Worm (Caenorhabditis elegans) whole organism, late embryonic: ENCODE results near the gene F58G6.7.

Experiments used
- C38D4.7 ChIP-seq: fragments of 200-800 bp; sonication (Bioruptor generic); optimal IDR thresholded peaks from 2 replicates; lab custom pipeline; 2018; ENCODE audit warnings: mild to moderate bottlenecking, missing genetic modification characterization, moderate library complexity, missing compliant biosample characterization
- K02D7.2 ChIP-seq: sonication (generic microtip); optimal IDR thresholded peaks from 2 replicates; lab custom pipeline; 2017; ENCODE audit warnings: mild to moderate bottlenecking, missing genetic modification characterization, missing compliant biosample characterization
- K09A11.1 ChIP-seq: sonication (generic microtip); optimal IDR thresholded peaks from 2 replicates; lab custom pipeline; 2017; ENCODE audit warnings: antibody characterized with exemption, mild to moderate bottlenecking, missing genetic modification characterization, missing compliant biosample characterization; ENCODE audit not compliant: insufficient read depth
- ahr-1 ChIP-seq: sonication (generic microtip); optimal IDR thresholded peaks from 2 replicates; lab custom pipeline; 2016; ENCODE audit warnings: missing genetic modification characterization, missing compliant biosample characterization
- ama-1 ChIP-seq: fragments of 150-350 bp; optimal IDR thresholded peaks from 2 replicates; lab custom pipeline; 2014
- ceh-18 ChIP-seq: sonication (generic microtip); optimal IDR thresholded peaks from 2 replicates; lab custom pipeline; 2016; ENCODE audit warnings: missing genetic modification characterization, missing compliant biosample characterization
- ceh-19 ChIP-seq: fragments of 200-800 bp; sonication (Bioruptor generic); optimal IDR thresholded peaks from 2 replicates; lab custom pipeline; 2018; ENCODE audit warnings: mild to moderate bottlenecking, missing genetic modification characterization, missing compliant biosample characterization
- ceh-31 ChIP-seq: sonication (generic microtip); optimal IDR thresholded peaks from 2 replicates; lab custom pipeline; 2016; ENCODE audit warnings: missing genetic modification characterization, missing compliant biosample characterization
- ceh-34 ChIP-seq: sonication (generic microtip); optimal IDR thresholded peaks from 2 replicates; lab custom pipeline; 2016; ENCODE audit warnings: mild to moderate bottlenecking, missing genetic modification characterization, missing compliant biosample characterization
- ceh-9 ChIP-seq: sonication (generic microtip); optimal IDR thresholded peaks from 2 replicates; lab custom pipeline; 2016; ENCODE audit warnings: mild to moderate bottlenecking, missing genetic modification characterization, inconsistent platforms, missing compliant biosample characterization
- dmd-4 ChIP-seq: sonication (generic microtip); optimal IDR thresholded peaks from 2 replicates; lab custom pipeline; 2016; ENCODE audit warnings: borderline replicate concordance, missing genetic modification characterization, missing compliant biosample characterization
- dve-1 ChIP-seq: sonication (generic microtip); optimal IDR thresholded peaks from 2 replicates; lab custom pipeline; 2017; ENCODE audit warnings: antibody characterized with exemption, mild to moderate bottlenecking, missing genetic modification characterization, missing compliant biosample characterization
- elt-2 ChIP-seq: sonication (generic microtip); optimal IDR thresholded peaks from 2 replicates; lab custom pipeline; 2016; ENCODE audit warnings: missing genetic modification reagents, missing genetic modification characterization, missing compliant biosample characterization
- elt-4 ChIP-seq: sonication (generic microtip); optimal IDR thresholded peaks from 2 replicates; lab custom pipeline; 2016; ENCODE audit warnings: missing genetic modification characterization, missing compliant biosample characterization
- eyg-1 ChIP-seq: sonication (generic microtip); optimal IDR thresholded peaks from 2 replicates; lab custom pipeline; 2016; ENCODE audit warnings: missing genotype, missing genetic modification characterization, missing compliant biosample characterization
- fax-1 ChIP-seq: sonication (generic microtip); optimal IDR thresholded peaks from 2 replicates; lab custom pipeline; 2016; ENCODE audit warnings: missing genotype, missing genetic modification characterization, missing compliant biosample characterization
- fkh-10 ChIP-seq: fragments of 150-350 bp; optimal IDR thresholded peaks from 2 replicates; lab custom pipeline; 2014; ENCODE audit warnings: missing biosample characterization, missing genetic modification reagents, missing genetic modification characterization
- gmeb-2 ChIP-seq: sonication (generic microtip); optimal IDR thresholded peaks from 2 replicates; lab custom pipeline; 2016; ENCODE audit warnings: missing genetic modification characterization, inconsistent platforms, missing compliant biosample characterization
- hlh-13 ChIP-seq: fragments of 200-800 bp; sonication (Bioruptor generic); optimal IDR thresholded peaks from 2 replicates; lab custom pipeline; 2018; ENCODE audit warnings: mild to moderate bottlenecking, missing genetic modification characterization, missing compliant biosample characterization
- hlh-15 ChIP-seq: sonication (generic microtip); optimal IDR thresholded peaks from 2 replicates; lab custom pipeline; 2016; ENCODE audit warnings: missing genetic modification characterization, missing compliant biosample characterization
- hlh-30 ChIP-seq: sonication (generic microtip); optimal IDR thresholded peaks from 2 replicates; lab custom pipeline; 2017; ENCODE audit warnings: antibody characterized with exemption, missing genetic modification characterization, missing compliant biosample characterization; ENCODE audit not compliant: insufficient read depth
- hlh-6 ChIP-seq: sonication (generic microtip); optimal IDR thresholded peaks from 2 replicates; lab custom pipeline; 2016; ENCODE audit warnings: missing genotype, missing genetic modification characterization, missing compliant biosample characterization
- hlh-8 ChIP-seq: sonication (generic microtip); optimal IDR thresholded peaks from 2 replicates; lab custom pipeline; 2016; ENCODE audit warnings: missing genotype, missing genetic modification characterization, missing compliant biosample characterization
- lim-6 ChIP-seq: sonication (generic microtip); optimal IDR thresholded peaks from 2 replicates; lab custom pipeline; 2016; ENCODE audit warnings: missing genetic modification characterization, missing compliant biosample characterization
- lin-11 ChIP-seq: fragments of 200-800 bp; sonication (Bioruptor generic); optimal IDR thresholded peaks from 2 replicates; lab custom pipeline; 2018; ENCODE audit warnings: mild to moderate bottlenecking, missing genetic modification characterization, missing compliant biosample characterization
- madf-2 ChIP-seq: sonication (generic microtip); optimal IDR thresholded peaks from 2 replicates; lab custom pipeline; 2017; ENCODE audit warnings: missing genetic modification characterization, missing compliant biosample characterization
- mec-3 ChIP-seq: sonication (generic microtip); optimal IDR thresholded peaks from 2 replicates; lab custom pipeline; 2016; ENCODE audit warnings: borderline replicate concordance, missing genetic modification characterization, missing compliant biosample characterization
- nfya-1 ChIP-seq: sonication (generic microtip); optimal IDR thresholded peaks from 2 replicates; lab custom pipeline; 2017; ENCODE audit warnings: missing genetic modification characterization, mild to moderate bottlenecking, missing compliant biosample characterization, antibody characterized with exemption, moderate library complexity
- nhr-11 ChIP-seq: fragments of 150-350 bp; optimal IDR thresholded peaks from 2 replicates; lab custom pipeline; 2014; ENCODE audit warnings: missing biosample characterization, missing genetic modification characterization
- nhr-232 ChIP-seq: sonication (generic microtip); optimal IDR thresholded peaks from 2 replicates; lab custom pipeline; 2016; ENCODE audit warnings: missing genetic modification characterization, missing compliant biosample characterization
- pag-3 ChIP-seq: sonication (generic microtip); optimal IDR thresholded peaks from 2 replicates; lab custom pipeline; 2016; ENCODE audit warnings: missing compliant biosample characterization, missing genetic modification characterization, borderline replicate concordance
- pax-1 ChIP-seq: fragments of 150-350 bp; optimal IDR thresholded peaks from 2 replicates; lab custom pipeline; 2014; ENCODE audit warnings: missing biosample characterization, missing genetic modification characterization
- pha-2 ChIP-seq: sonication (generic microtip); optimal IDR thresholded peaks from 2 replicates; lab custom pipeline; 2017; ENCODE audit warnings: mild to moderate bottlenecking, missing genetic modification characterization, missing compliant biosample characterization
- pha-4 ChIP-seq: fragments of 150-350 bp; optimal IDR thresholded peaks from 2 replicates; lab custom pipeline; 2018; ENCODE audit warnings: missing biosample characterization, missing genetic modification reagents, missing genetic modification characterization
- pqm-1 ChIP-seq: sonication (generic microtip); optimal IDR thresholded peaks from 2 replicates; lab custom pipeline; 2016; ENCODE audit warnings: missing genetic modification characterization, missing compliant biosample characterization
- ref-2 ChIP-seq: sonication (generic microtip); optimal IDR thresholded peaks from 2 replicates; lab custom pipeline; 2016; ENCODE audit warnings: missing genetic modification characterization, missing compliant biosample characterization
- sdc-2 ChIP-seq: sonication (generic microtip); optimal IDR thresholded peaks from 2 replicates; lab custom pipeline; 2016; ENCODE audit warnings: missing genotype, missing genetic modification characterization, missing compliant biosample characterization
- sox-2 ChIP-seq: fragments of 200-800 bp; sonication (Bioruptor generic); IDR thresholded peaks from 2 replicates; pipeline ENCODE4 v1.3.6; 2022; ENCODE audit warnings: missing genetic modification reagents, missing genetic modification characterization, missing compliant biosample characterization
- sox-4 ChIP-seq: sonication (generic microtip); optimal IDR thresholded peaks from 2 replicates; lab custom pipeline; 2017; ENCODE audit warnings: mild to moderate bottlenecking, missing genetic modification characterization, inconsistent platforms, missing compliant biosample characterization
- tbx-2 ChIP-seq: sonication (generic microtip); optimal IDR thresholded peaks from 2 replicates; lab custom pipeline; 2016; ENCODE audit warnings: missing genetic modification characterization, missing compliant biosample characterization
- ttx-3 ChIP-seq: sonication (generic microtip); optimal IDR thresholded peaks from 2 replicates; lab custom pipeline; 2016; ENCODE audit warnings: missing genetic modification reagents, missing genetic modification characterization, missing compliant biosample characterization
- unc-42 ChIP-seq: sonication (generic microtip); optimal IDR thresholded peaks from 2 replicates; lab custom pipeline; 2016; ENCODE audit warnings: missing genotype, missing genetic modification characterization, missing compliant biosample characterization
- unc-55 ChIP-seq: sonication (generic microtip); optimal IDR thresholded peaks from 2 replicates; lab custom pipeline; 2017; ENCODE audit warnings: missing biosample characterization, missing genetic modification reagents, missing genetic modification characterization
- unc-86 ChIP-seq: sonication (generic microtip); optimal IDR thresholded peaks from 2 replicates; lab custom pipeline; 2016; ENCODE audit warnings: missing genetic modification characterization, missing compliant biosample characterization
- ztf-16 ChIP-seq: sonication (generic microtip); optimal IDR thresholded peaks from 2 replicates; lab custom pipeline; 2017; ENCODE audit warnings: missing genetic modification characterization, missing compliant biosample characterization

Gene F58G6.7

ce11 chrIV:9673683-9674336 lies 19.7 kb downstream of the F58G6.7 start:
- TF ChIP-seq dve-1 (tag; lab: Kevin White, UChicago) (no peak), C38D4.7 (GFP tag; lab: Kevin White, UChicago) (no peak), nhr-11 (tag; lab: Kevin White, UChicago) (no peak), ama-1 (no peak), pha-4 (no peak), fax-1 (tag; lab: Kevin White, UChicago) (no peak), pha-2 (no peak), K09A11.1 (tag; lab: Kevin White, UChicago) (no peak), unc-42 (tag; lab: Kevin White, UChicago) (no peak), madf-2 (no peak), ceh-19 (GFP tag; lab: Kevin White, UChicago) (no peak), ceh-34 (tag; lab: Kevin White, UChicago) (no peak), sdc-2 (tag; lab: Kevin White, UChicago) (no peak), elt-4 (tag; lab: Kevin White, UChicago) (no peak), pag-3 (tag; lab: Kevin White, UChicago) (no peak), K02D7.2 (tag; lab: Kevin White, UChicago) (no peak), ref-2 (tag; lab: Kevin White, UChicago) (no peak), tbx-2 (tag; lab: Kevin White, UChicago) (no peak), eyg-1 (no peak), pax-1 (no peak)

ce11 chrIV:9675572-9675971 lies 21.5 kb downstream of the F58G6.7 start, which contains the start of gene nhr-34:
TSS of gene nhr-34 (minus strand) at chrIV:9675672.
- TF ChIP-seq unc-42 (tag; lab: Kevin White, UChicago) (peak; percentile 14), elt-4 (tag; lab: Kevin White, UChicago) (no peak)

ce11 chrIV:9676535-9676934 lies 22.4 kb downstream of the F58G6.7 start:
- TF ChIP-seq hlh-6: no peak
- no peak for TF ChIP-seq lin-11 (tag; lab: Kevin White, UChicago)
- peak; percentile 34 for TF ChIP-seq elt-2 (tag; lab: Kevin White, UChicago)

- TF ChIP-seq ceh-18 (tag; lab: Kevin White, UChicago) (peak; percentile 7), fkh-10 (no peak), ttx-3 (no peak), sox-2 (GFP tag; lab: Robert Waterston, UW) (no peak), hlh-30 (tag; lab: Kevin White, UChicago) (peak; percentile 45), elt-2 (tag; lab: Kevin White, UChicago) (peak; percentile 71), lim-6 (tag; lab: Kevin White, UChicago) (no peak), hlh-15 (tag; lab: Kevin White, UChicago) (no peak), nhr-232 (tag; lab: Kevin White, UChicago) (no peak), hlh-8 (tag; lab: Kevin White, UChicago) (no peak), nfya-1 (no peak), unc-86 (tag; lab: Kevin White, UChicago) (no peak), ceh-9 (tag; lab: Kevin White, UChicago) (no peak), dmd-4 (tag; lab: Kevin White, UChicago) (no peak), mec-3 (no peak), hlh-13 (GFP tag; lab: Kevin White, UChicago) (no peak), eyg-1 (no peak), ahr-1 (tag; lab: Kevin White, UChicago) (no peak), gmeb-2 (tag; lab: Kevin White, UChicago) (no peak), lin-11 (tag; lab: Kevin White, UChicago) (no peak), nhr-11 (tag; lab: Kevin White, UChicago) (no peak), sox-4 (tag; lab: Kevin White, UChicago) (no peak), unc-55 (GFP tag; lab: Kevin White, UChicago) (no peak), ztf-16 (no peak), pqm-1 (tag; lab: Kevin White, UChicago) (no peak), unc-42 (tag; lab: Kevin White, UChicago) (peak; percentile 88), ceh-31 (tag; lab: Kevin White, UChicago) (peak; percentile 53)
Observed at ce11 chrIV:9677226-9677992, 23.3 kb downstream of the F58G6.7 start.
